Worm (Caenorhabditis elegans): Measurements from ENCODE around the gene srh-283.

srh-283 gene

ce11 chrV:17752340-17752739, 12.8 kb upstream of the srh-283 start (continued):
- TF ChIP-seq hlh-30 (tag; optimal IDR thresholded peaks at IDR 0.05; ENCODE audit: insufficient read depth) (no peak), nhr-48 (tag; optimal IDR thresholded peaks at IDR 0.05) (peak; percentile 38), ceh-20 (GFP tag; IDR thresholded peaks at IDR 0.05) (0 out of 2 replicates have a peak, but pooled peaks have one; percentile 36), daf-16 (GFP tag; optimal IDR thresholded peaks at IDR 0.05) (no peak), daf-16 (tag; optimal IDR thresholded peaks at IDR 0.05) (peak; percentile 74), daf-19 (GFP tag; conservative IDR thresholded peaks at IDR 0.05) (no peak), mxl-3 (GFP tag; optimal IDR thresholded peaks at IDR 0.05) (no peak), vab-7 (GFP tag; IDR thresholded peaks at IDR 0.05) (no peak), daf-12 (tag; optimal IDR thresholded peaks at IDR 0.05) (no peak), snpc-4 (tag; optimal IDR thresholded peaks at IDR 0.05) (no peak), Y105C5A.15 (GFP tag; IDR thresholded peaks at IDR 0.05) (no peak), nhr-102 (tag; optimal IDR thresholded peaks at IDR 0.05) (peak; percentile 37), mdt-29 (GFP tag; IDR thresholded peaks at IDR 0.05) (no peak), F44E2.7 (GFP tag; IDR thresholded peaks at IDR 0.05) (no peak), ceh-32 (tag; optimal IDR thresholded peaks at IDR 0.05; ENCODE audit: poor library complexity) (no peak), php-3 (GFP tag; IDR thresholded peaks at IDR 0.05) (0 out of 2 replicates have a peak, but pooled peaks have one; percentile 49), unc-130 (GFP tag; optimal IDR thresholded peaks at IDR 0.05) (no peak)

- TF ChIP-seq nhr-28 (tag; optimal IDR thresholded peaks at IDR 0.05) (peak; percentile 66), dmd-9 (GFP tag; IDR thresholded peaks at IDR 0.05) (no peak), pqm-1 (tag; optimal IDR thresholded peaks at IDR 0.05) (peak; percentile 75), fos-1 (tag; optimal IDR thresholded peaks at IDR 0.05) (no peak), dve-1 (tag; optimal IDR thresholded peaks at IDR 0.05; ENCODE audit: insufficient read depth) (peak; percentile 31), daf-16 (GFP tag; optimal IDR thresholded peaks at IDR 0.05) (no peak), daf-16 (tag; optimal IDR thresholded peaks at IDR 0.05) (peak; percentile 68), dmd-6 (GFP tag; IDR thresholded peaks at IDR 0.05) (peak; percentile 42; the same call in 1 of the 2 replicates)
Measured at ce11 chrV:17754999-17755398, 10.1 kb upstream of the srh-283 start.

DNA sequence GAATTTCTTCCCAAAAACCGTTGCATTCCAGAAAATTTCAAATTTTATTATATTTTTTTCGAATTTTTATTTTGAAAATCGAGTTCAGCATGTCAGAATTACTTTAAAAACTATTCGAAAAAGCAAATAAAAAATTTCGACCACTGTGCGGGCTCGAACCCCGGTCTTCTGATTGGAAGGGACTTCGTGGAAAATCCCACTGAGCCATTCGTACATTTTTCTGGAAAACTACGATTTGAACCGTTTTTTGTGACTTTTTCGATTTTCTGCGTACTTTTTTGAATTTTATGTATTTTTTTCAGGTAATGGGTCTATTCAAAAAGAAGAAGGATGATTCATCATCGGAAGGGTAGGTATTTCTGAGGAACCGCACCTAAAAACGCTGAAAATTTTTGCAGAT, 9.6 kb upstream of the srh-283 start, which contains the start of gene pgp-9:
Gene pgp-9, plus strand, starts transcription at position 301 of the 400 bp plus-strand sequence.
- TF ChIP-seq cey-2 (tag; optimal IDR thresholded peaks at IDR 0.05; ENCODE audit: borderline replicate concordance, insufficient read depth), result no peak
- no peak for TF ChIP-seq ceh-28 (tag; optimal IDR thresholded peaks at IDR 0.05)
- peak; percentile 71 for TF ChIP-seq aha-1 (tag)
- no peak for TF ChIP-seq mxl-2 (GFP tag; conservative IDR thresholded peaks at IDR 0.05)
- no peak for TF ChIP-seq saeg-2 (GFP tag; IDR thresholded peaks at IDR 0.05)
- TF ChIP-seq Y48G9A.11 (GFP tag; IDR thresholded peaks at IDR 0.05), result no peak
- no peak for TF ChIP-seq nhr-28 (tag; optimal IDR thresholded peaks at IDR 0.05)

DNA sequence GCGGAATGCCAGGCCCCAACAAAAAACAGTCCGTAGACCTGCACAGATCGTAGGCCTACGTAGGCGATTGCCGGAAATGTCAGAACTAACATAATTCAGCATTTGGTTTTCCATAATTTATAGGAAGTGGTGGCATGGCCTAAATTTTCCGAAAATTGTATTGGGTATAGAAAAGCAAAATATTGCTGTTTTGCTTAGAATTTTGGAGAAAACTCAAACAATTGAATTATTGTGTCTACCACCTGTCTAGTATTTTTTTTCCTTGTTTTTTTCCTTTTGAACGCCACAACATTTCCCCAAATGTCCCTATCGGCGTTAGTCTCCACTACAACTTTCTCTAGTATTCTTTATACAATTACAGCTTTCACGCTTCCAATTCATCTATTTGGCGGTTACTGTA, 2.1 kb downstream of the srh-283 start, which contains the start of gene srh-284:
Gene srh-284, plus strand, starts transcription at position 301 of the 400 bp plus-strand sequence.
- TF ChIP-seq daf-8 (GFP tag; IDR thresholded peaks at IDR 0.05), result no peak
- no peak for TF ChIP-seq lir-3 (tag; optimal IDR thresholded peaks at IDR 0.05)
- TF ChIP-seq R02D3.7 (tag; optimal IDR thresholded peaks at IDR 0.05), result no peak
- no peak for TF ChIP-seq hmg-1.1 (GFP tag; IDR thresholded peaks at IDR 0.05)

DNA sequence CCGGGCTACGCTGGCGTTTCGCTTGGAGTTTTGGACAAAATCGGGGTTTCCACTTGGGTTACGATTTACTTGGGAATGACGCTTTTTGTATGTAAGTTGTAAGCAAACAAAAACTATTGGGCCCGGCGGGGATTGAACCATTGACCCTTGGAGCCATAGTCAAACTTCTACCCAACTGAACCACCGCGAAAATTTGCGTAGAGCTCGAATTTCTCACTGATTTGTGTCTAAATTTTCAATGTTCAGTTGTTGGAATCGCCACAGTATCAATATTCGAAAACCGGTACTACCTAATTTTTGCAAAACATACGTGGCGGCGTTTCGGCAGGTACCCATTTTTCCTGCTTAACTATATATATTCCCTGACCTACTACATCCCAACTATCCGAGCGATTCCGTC, 2.6 kb downstream of the srh-283 start:
- TF ChIP-seq snpc-1.2 (GFP tag; IDR thresholded peaks at IDR 0.05) (0 out of 2 replicates have a peak, but pooled peaks have one; percentile 46), ZK546.5 (tag; optimal IDR thresholded peaks at IDR 0.05) (no peak), rbr-2 (tag; optimal IDR thresholded peaks at IDR 0.05) (no peak), lin-38 (GFP tag; IDR thresholded peaks at IDR 0.05) (no peak), arid-1 (GFP tag; conservative IDR thresholded peaks at IDR 0.05) (no peak), nhr-28 (tag; optimal IDR thresholded peaks at IDR 0.05) (no peak), egl-43 (GFP tag; IDR thresholded peaks at IDR 0.05) (no peak), lin-29 (GFP tag; IDR thresholded peaks at IDR 0.05) (no peak), mdt-29 (GFP tag; IDR thresholded peaks at IDR 0.05) (no peak), F26F4.8 (GFP tag; conservative IDR thresholded peaks at IDR 0.05) (no peak), ztf-7 (tag; optimal IDR thresholded peaks at IDR 0.05) (no peak), lim-7 (GFP tag; IDR thresholded peaks at IDR 0.05) (peak; percentile 61; the same call in 1 of the 2 replicates)
